Worm (Caenorhabditis elegans) whole organism, mixed stage, embryonic: ENCODE results near the gene nep-21.

Experiments used
- M03D4.4 ChIP-seq: sonication (generic microtip); optimal IDR thresholded peaks from 2 replicates; lab custom pipeline; 2017; ENCODE audit warnings: mild to moderate bottlenecking, missing genetic modification characterization, missing compliant biosample characterization
- bed-3 ChIP-seq: fragments of 200-800 bp; sonication (Bioruptor generic); optimal IDR thresholded peaks from 3 replicates; lab custom pipeline; 2018; ENCODE audit warnings: mild to moderate bottlenecking, missing genetic modification characterization, moderate library complexity, missing compliant biosample characterization
- blmp-1 ChIP-seq: fragments of 150-350 bp; optimal IDR thresholded peaks from 2 replicates; lab custom pipeline; 2014; ENCODE audit warnings: missing biosample characterization, missing genetic modification characterization
- ceh-39 ChIP-seq: fragments of 150-350 bp; optimal IDR thresholded peaks from 2 replicates; lab custom pipeline; 2014; ENCODE audit warnings: missing biosample characterization, missing genetic modification characterization
- ceh-83 ChIP-seq: fragments of 200-800 bp; sonication (Bioruptor generic); optimal IDR thresholded peaks from 2 replicates; lab custom pipeline; 2018; ENCODE audit warnings: mild to moderate bottlenecking, missing genetic modification characterization, missing compliant biosample characterization
- cnd-1 ChIP-seq: fragments of 200-800 bp; sonication (Bioruptor generic); optimal IDR thresholded peaks from 2 replicates; lab custom pipeline; 2018; ENCODE audit warnings: mild to moderate bottlenecking, missing genetic modification characterization, missing compliant biosample characterization
- drap-1 ChIP-seq: fragments of 200-800 bp; sonication (Bioruptor generic); optimal IDR thresholded peaks from 3 replicates; lab custom pipeline; 2018; ENCODE audit warnings: mild to moderate bottlenecking, missing genetic modification characterization, missing compliant biosample characterization
- elt-1 ChIP-seq: sonication (generic microtip); optimal IDR thresholded peaks from 2 replicates; lab custom pipeline; 2017; ENCODE audit warnings: missing genetic modification characterization, mild to moderate bottlenecking, missing compliant biosample characterization, antibody characterized with exemption, moderate library complexity, borderline replicate concordance; ENCODE audit not compliant: insufficient read depth
- elt-3 ChIP-seq: fragments of 150-350 bp; optimal IDR thresholded peaks from 2 replicates; lab custom pipeline; 2014; ENCODE audit warnings: missing biosample characterization, missing genetic modification characterization
- flh-1 ChIP-seq: fragments of 200-800 bp; sonication (Bioruptor generic); optimal IDR thresholded peaks from 2 replicates; lab custom pipeline; 2018; ENCODE audit warnings: mild to moderate bottlenecking, missing genetic modification characterization, moderate library complexity, missing compliant biosample characterization
- hlh-1 ChIP-seq: fragments of 150-350 bp; optimal IDR thresholded peaks from 2 replicates; lab custom pipeline; 2014; ENCODE audit warnings: missing biosample characterization, missing genetic modification reagents, missing genetic modification characterization
- lin-13 ChIP-seq: fragments of 150-350 bp; optimal IDR thresholded peaks from 2 replicates; lab custom pipeline; 2014; ENCODE audit warnings: missing biosample characterization, missing genetic modification characterization
- lin-32 ChIP-seq: fragments of 200-800 bp; sonication (Bioruptor generic); optimal IDR thresholded peaks from 2 replicates; lab custom pipeline; 2018; ENCODE audit warnings: mild to moderate bottlenecking, missing genetic modification characterization, missing compliant biosample characterization
- lsy-2 ChIP-seq: fragments of 150-350 bp; optimal IDR thresholded peaks from 2 replicates; lab custom pipeline; 2014; ENCODE audit warnings: missing biosample characterization, missing genetic modification characterization
- mab-5 ChIP-seq: fragments of 150-350 bp; optimal IDR thresholded peaks from 2 replicates; lab custom pipeline; 2014; ENCODE audit warnings: missing biosample characterization, missing genetic modification characterization
- nhr-12 ChIP-seq: fragments of 150-350 bp; optimal IDR thresholded peaks from 2 replicates; lab custom pipeline; 2014; ENCODE audit warnings: missing biosample characterization, missing genetic modification characterization
- nhr-2 ChIP-seq: fragments of 150-350 bp; optimal IDR thresholded peaks from 2 replicates; lab custom pipeline; 2014; ENCODE audit warnings: missing biosample characterization, missing genetic modification characterization
- nhr-28 ChIP-seq: fragments of 150-350 bp; optimal IDR thresholded peaks from 2 replicates; lab custom pipeline; 2014; ENCODE audit warnings: missing biosample characterization, missing genetic modification characterization
- nhr-76 ChIP-seq: sonication (generic microtip); optimal IDR thresholded peaks from 2 replicates; lab custom pipeline; 2017; ENCODE audit warnings: missing biosample characterization, missing genetic modification characterization
- pha-4 ChIP-seq: fragments of 150-350 bp; optimal IDR thresholded peaks from 2 replicates; lab custom pipeline; 2018; ENCODE audit warnings: missing biosample characterization, missing genetic modification reagents, missing genetic modification characterization
- sem-2 ChIP-seq: fragments of 200-800 bp; sonication (Bioruptor generic); optimal IDR thresholded peaks from 2 replicates; lab custom pipeline; 2018; ENCODE audit warnings: mild to moderate bottlenecking, missing genetic modification characterization, missing compliant biosample characterization
- snpc-4 ChIP-seq: fragments of 150-350 bp; optimal IDR thresholded peaks from 2 replicates; lab custom pipeline; 2014; ENCODE audit warnings: missing biosample characterization, missing genetic modification characterization
- sptf-1 ChIP-seq: sonication (generic microtip); optimal IDR thresholded peaks from 2 replicates; lab custom pipeline; 2017; ENCODE audit warnings: mild to moderate bottlenecking, missing genetic modification characterization, moderate library complexity, missing compliant biosample characterization
- tbx-8 ChIP-seq: fragments of 200-800 bp; sonication (Bioruptor generic); optimal IDR thresholded peaks from 2 replicates; lab custom pipeline; 2018; ENCODE audit warnings: mild to moderate bottlenecking, missing genetic modification characterization, moderate library complexity, missing compliant biosample characterization
- unc-120 ChIP-seq: sonication (generic microtip); optimal IDR thresholded peaks from 2 replicates; lab custom pipeline; 2017; ENCODE audit warnings: missing genetic modification characterization, missing compliant biosample characterization; ENCODE audit not compliant: poor library complexity, severe bottlenecking
- unc-39 ChIP-seq: fragments of 150-350 bp; optimal IDR thresholded peaks from 2 replicates; lab custom pipeline; 2014; ENCODE audit warnings: missing biosample characterization, missing genetic modification characterization
- unc-62 ChIP-seq: fragments of 150-350 bp; optimal IDR thresholded peaks from 2 replicates; lab custom pipeline; 2014; ENCODE audit warnings: missing biosample characterization, missing genetic modification reagents, missing genetic modification characterization
- zip-8 ChIP-seq: fragments of 150-350 bp; optimal IDR thresholded peaks from 2 replicates; lab custom pipeline; 2014; ENCODE audit warnings: missing biosample characterization, missing genetic modification characterization
- ztf-11 ChIP-seq: fragments of 150-350 bp; optimal IDR thresholded peaks from 2 replicates; lab custom pipeline; 2014; ENCODE audit warnings: missing biosample characterization, missing genetic modification characterization

nep-21 gene

DNA sequence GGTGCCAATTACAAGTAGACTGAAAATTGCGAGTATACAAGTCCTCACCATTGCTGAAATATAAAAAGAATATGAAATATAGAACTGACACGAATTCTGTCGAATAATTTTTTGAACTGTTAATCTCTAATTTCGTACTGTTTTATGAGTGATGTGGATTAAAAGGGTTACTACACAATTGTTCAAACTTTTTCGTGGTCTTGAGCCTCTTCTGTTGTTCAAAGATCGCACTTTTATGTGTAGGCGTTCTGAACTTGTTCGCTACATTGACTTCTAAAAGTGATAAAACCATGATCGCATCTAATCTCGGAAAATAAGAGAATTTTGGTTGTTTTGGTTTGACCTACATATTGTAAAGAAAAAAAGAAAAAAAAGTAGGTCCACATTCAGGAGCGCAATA is 21.8 kb upstream of the nep-21 start, which contains the start of gene K02E11.4:
K02E11.4 (minus strand) TSS at position 101 of the 400 bp plus-strand sequence.
- TF ChIP-seq unc-62 (GFP tag; lab: Kevin White, UChicago) (no peak), M03D4.4 (tag; lab: Kevin White, UChicago) (no peak), nhr-12 (tag; lab: Kevin White, UChicago) (no peak), lin-13 (tag; lab: Kevin White, UChicago) (no peak), flh-1 (no peak), nhr-76 (no peak), blmp-1 (no peak), snpc-4 (tag; lab: Kevin White, UChicago) (no peak)

DNA sequence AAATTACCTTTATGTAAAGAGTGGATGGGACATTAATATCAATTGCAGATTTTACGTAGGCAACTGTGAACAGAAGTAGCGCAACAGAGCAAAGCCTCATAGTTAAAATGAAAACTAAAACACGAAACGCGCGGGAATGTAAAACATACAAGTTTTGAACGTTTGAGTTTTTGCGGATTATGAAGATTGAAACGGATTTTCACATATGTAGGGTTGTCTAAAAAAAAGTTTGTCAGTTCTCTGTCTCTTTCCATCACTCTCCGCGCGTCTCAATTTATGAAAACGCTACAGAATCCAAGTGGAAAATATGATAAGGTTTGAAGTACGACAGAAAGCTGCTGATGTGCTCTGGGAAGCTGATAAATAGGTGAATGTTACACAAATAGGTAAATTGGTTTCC is 20.5 kb upstream of the nep-21 start, which contains the start of gene K02E11.3:
K02E11.3 (minus strand) TSS at position 101 of the 400 bp plus-strand sequence.
- no peak for TF ChIP-seq unc-62 (GFP tag; lab: Kevin White, UChicago)
- no peak for TF ChIP-seq bed-3 (GFP tag; lab: Kevin White, UChicago)
- TF ChIP-seq unc-120 (tag; lab: Kevin White, UChicago) = no peak
- no peak for TF ChIP-seq mab-5
- no peak for TF ChIP-seq nhr-2
- no peak for TF ChIP-seq ceh-39 (tag; lab: Kevin White, UChicago)
- no peak for TF ChIP-seq sptf-1
- TF ChIP-seq nhr-28 (tag; lab: Kevin White, UChicago) = no peak
- TF ChIP-seq tbx-8 (GFP tag; lab: Kevin White, UChicago) = no peak

ce11 chrV:14243904-14244303 is 17.6 kb upstream of the nep-21 start, which contains the start of gene sre-7:
Gene sre-7, plus strand, starts transcription at chrV:14244204.
- no peak for TF ChIP-seq nhr-28 (tag; lab: Kevin White, UChicago)

DNA sequence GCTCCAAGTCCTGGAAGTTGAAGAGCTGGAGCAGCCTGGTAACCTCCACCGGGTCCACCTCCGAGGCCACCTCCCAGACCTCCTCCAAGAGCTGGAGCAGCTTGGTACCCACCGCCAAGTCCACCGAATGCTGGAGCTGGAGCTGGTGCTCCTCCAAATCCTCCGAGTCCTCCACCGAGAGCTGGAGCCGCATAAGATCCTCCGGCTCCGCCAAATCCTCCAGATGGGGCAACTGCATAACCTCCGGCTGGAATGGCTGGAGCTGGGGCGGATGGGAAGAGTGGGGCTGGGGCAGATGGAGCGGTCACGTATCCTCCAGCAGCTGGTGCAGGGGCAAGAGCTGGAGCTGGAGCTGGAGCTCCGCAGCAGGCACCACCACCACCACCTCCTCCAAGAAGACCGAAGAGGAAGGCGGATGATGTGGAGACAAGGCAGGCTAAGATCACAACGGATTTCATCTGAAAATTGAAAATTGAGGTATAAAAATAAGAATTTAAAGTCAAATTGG is 14.5 kb upstream of the nep-21 start, which contains the start of gene K02E11.10:
K02E11.10 (minus strand) TSS at position 458 of the 508 bp plus-strand sequence.
- TF ChIP-seq unc-62 (GFP tag; lab: Kevin White, UChicago) = no peak
- no peak for TF ChIP-seq M03D4.4 (tag; lab: Kevin White, UChicago)
- no peak for TF ChIP-seq sem-2 (GFP tag; lab: Kevin White, UChicago)
- no peak for TF ChIP-seq ceh-83 (GFP tag; lab: Kevin White, UChicago)
- no peak for TF ChIP-seq blmp-1
- no peak for TF ChIP-seq ztf-11 (tag; lab: Kevin White, UChicago)
- no peak for TF ChIP-seq mab-5
- no peak for TF ChIP-seq pha-4 (tag; lab: Kevin White, UChicago)
- no peak for TF ChIP-seq hlh-1
- TF ChIP-seq lin-32 (GFP tag; lab: Kevin White, UChicago) = no peak
- TF ChIP-seq sptf-1 = no peak
- TF ChIP-seq cnd-1 (tag; lab: Kevin White, UChicago) = no peak
- TF ChIP-seq, all 35 proteins: peak for 0

- TF ChIP-seq unc-62 (GFP tag; lab: Kevin White, UChicago) = no peak
- TF ChIP-seq, all 35 proteins: peak for 0
Observed at ce11 chrV:14235942-14236341, 9.7 kb upstream of the nep-21 start, which contains the start of gene ent-3. Gene ent-3, minus strand, starts transcription at chrV:14236042.

DNA sequence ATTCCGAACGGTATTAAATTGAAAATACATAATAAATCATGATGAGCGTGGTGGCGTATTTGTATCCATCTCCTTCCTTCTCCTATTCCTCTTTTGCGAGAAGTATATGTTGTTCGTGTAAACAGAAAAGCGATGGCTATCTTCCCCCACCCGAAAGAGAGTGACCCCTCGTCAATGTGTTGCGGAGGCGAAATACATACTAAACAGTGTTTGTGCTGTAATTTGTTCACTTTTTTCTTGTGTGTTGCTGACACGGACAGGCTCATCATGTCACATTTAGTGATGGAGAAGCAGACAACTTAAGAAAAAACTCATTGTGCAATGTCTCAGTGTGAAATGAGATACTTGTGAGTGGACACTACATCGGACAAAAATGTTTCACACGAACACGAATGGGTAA is 5.4 kb upstream of the nep-21 start:
- TF ChIP-seq drap-1 (no peak), ceh-39 (tag; lab: Kevin White, UChicago) (no peak), elt-1 (tag; lab: Kevin White, UChicago) (no peak), unc-39 (tag; lab: Kevin White, UChicago) (no peak), zip-8 (tag; lab: Kevin White, UChicago) (no peak), lsy-2 (tag; lab: Kevin White, UChicago) (no peak), pha-4 (tag; lab: Kevin White, UChicago) (no peak), elt-3 (tag; lab: Kevin White, UChicago) (no peak)
- TF ChIP-seq, all 35 proteins: peak for 0
